Worm (Caenorhabditis elegans) whole organism, L4/young adult: Measurements from ENCODE around the gene F14H3.3.

Experiments used
- W03F9.2 ChIP-seq: fragments of 150-350 bp; optimal IDR thresholded peaks from 2 replicates; lab custom pipeline; 2014; ENCODE audit warnings: missing biosample characterization, missing genetic modification characterization
- dao-5 ChIP-seq: sonication (generic microtip); optimal IDR thresholded peaks from 2 replicates; lab custom pipeline; 2016; ENCODE audit warnings: missing genotype, missing genetic modification characterization, moderate library complexity, missing compliant biosample characterization

DNA sequence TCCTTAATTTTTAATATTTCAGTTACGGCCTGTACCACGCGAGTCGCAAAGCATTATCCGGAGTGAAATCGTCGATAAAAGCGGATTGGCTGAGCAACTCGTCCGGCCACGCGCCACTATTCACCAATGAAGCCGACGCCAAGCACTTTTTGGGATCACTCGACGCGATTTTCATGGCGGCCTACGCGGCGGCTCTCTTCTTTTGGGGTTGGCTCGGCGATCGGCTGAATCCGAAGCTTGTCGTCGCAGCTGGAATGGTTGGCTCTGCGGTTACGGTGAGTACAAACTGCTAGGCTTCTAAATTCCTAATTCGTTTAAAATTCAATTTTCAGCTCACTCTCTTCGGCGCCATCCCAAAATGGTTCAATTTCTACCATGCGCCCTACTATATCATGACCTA is 28.4 kb downstream of the F14H3.3 start:
- TF ChIP-seq W03F9.2 (tag; lab: Kevin White, UChicago) (no peak), dao-5 (tag; lab: Kevin White, UChicago) (no peak)
